Fruit fly (Drosophila melanogaster): ENCODE measurements around the gene hoe2.

The hoe2 gene

dm6 chr2L:4907986-4908385 is 28.3 kb downstream of the hoe2 start:
- TF ChIP-seq CG33017 (tag; optimal IDR thresholded peaks at IDR 0.05), result no peak
- no peak for TF ChIP-seq CG5204 (GFP tag; optimal IDR thresholded peaks at IDR 0.05)
- TF ChIP-seq cic (GFP tag; optimal IDR thresholded peaks at IDR 0.05), result no peak
- TF ChIP-seq CG12768 (GFP tag; optimal IDR thresholded peaks at IDR 0.05), result peak; percentile 27
- TF ChIP-seq kay (GFP tag; ENCODE audit: borderline replicate concordance), result no peak
- peak; percentile 49 for TF ChIP-seq CG14711 (tag; optimal IDR thresholded peaks at IDR 0.05)
- peak; percentile 28 for TF ChIP-seq CG7101 (tag; optimal IDR thresholded peaks at IDR 0.05)
- peak; percentile 81 for TF ChIP-seq tj (GFP tag; optimal IDR thresholded peaks at IDR 0.05)
- no peak for TF ChIP-seq ovo (GFP tag; optimal IDR thresholded peaks at IDR 0.05)
- no peak for TF ChIP-seq Hr96 (GFP tag; optimal IDR thresholded peaks at IDR 0.05)
- no peak for TF ChIP-seq CG1620 (GFP tag; optimal IDR thresholded peaks at IDR 0.05)
- no peak for TF ChIP-seq bab1 (GFP tag; optimal IDR thresholded peaks at IDR 0.05)
- TF ChIP-seq CG11617 (GFP tag; optimal IDR thresholded peaks at IDR 0.05), result peak; percentile 0
- no peak for TF ChIP-seq toe (GFP tag; optimal IDR thresholded peaks at IDR 0.05)

DNA sequence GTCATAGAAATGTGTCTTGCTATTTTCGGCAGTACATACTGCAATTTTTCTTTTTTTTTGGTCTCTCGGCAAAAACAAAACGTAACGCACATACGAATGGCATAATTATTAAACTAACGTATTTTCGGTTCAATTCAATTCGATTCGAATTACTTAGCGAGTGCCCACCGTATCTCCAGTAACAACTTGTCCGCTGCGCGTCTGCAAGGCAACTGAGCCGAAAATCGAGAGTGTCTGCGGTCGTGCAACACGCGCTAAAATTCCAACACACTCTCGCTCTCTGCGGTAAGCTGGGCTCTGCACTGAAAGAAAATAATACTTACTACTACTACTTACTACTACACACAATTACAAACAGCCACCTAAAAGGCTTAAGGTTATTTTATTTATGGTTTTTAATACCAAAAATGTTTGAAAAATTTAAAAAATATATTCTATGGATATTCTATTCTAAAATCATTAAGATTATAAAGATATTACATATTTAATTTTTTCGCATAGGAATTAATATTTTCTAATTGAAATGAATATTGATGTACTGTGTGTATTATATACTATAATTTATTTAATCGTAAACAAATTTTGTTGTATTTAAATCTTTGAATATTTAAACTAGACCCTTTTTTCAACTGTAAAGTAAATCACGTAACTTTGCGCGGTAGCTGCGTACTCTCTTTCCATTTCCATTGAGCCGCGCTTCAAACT is 29.6 kb downstream of the hoe2 start, which contains the start of gene snsl:
snsl (minus strand) TSS at position 217 of the 705 bp plus-strand sequence.
- TF ChIP-seq CG5204 (GFP tag; optimal IDR thresholded peaks at IDR 0.05) (no peak), CG7101 (tag; optimal IDR thresholded peaks at IDR 0.05) (peak; percentile 7), bab1 (GFP tag; optimal IDR thresholded peaks at IDR 0.05) (peak; percentile 10), CG11617 (GFP tag; optimal IDR thresholded peaks at IDR 0.05) (no peak)

dm6 chr2L:4905365-4906280 is 30.6 kb downstream of the hoe2 start:
- TF ChIP-seq bab1 (GFP tag; optimal IDR thresholded peaks at IDR 0.05) (no peak), Mnt (GFP tag; optimal IDR thresholded peaks at IDR 0.05) (no peak), cic (GFP tag; optimal IDR thresholded peaks at IDR 0.05) (no peak), Crg-1 (GFP tag; optimal IDR thresholded peaks at IDR 0.05) (no peak), CG11617 (GFP tag; optimal IDR thresholded peaks at IDR 0.05) (no peak), kay (GFP tag; ENCODE audit: borderline replicate concordance) (no peak), CG7045 (GFP tag; optimal IDR thresholded peaks at IDR 0.05) (no peak), tj (GFP tag; optimal IDR thresholded peaks at IDR 0.05) (no peak), Hr96 (GFP tag; optimal IDR thresholded peaks at IDR 0.05) (no peak)

- no peak for TF ChIP-seq cic (GFP tag; optimal IDR thresholded peaks at IDR 0.05)
- TF ChIP-seq CG7045 (GFP tag; optimal IDR thresholded peaks at IDR 0.05), result no peak
Measured at dm6 chr2L:4903838-4904237, 32.4 kb downstream of the hoe2 start.

- no peak for TF ChIP-seq CG7045 (GFP tag; optimal IDR thresholded peaks at IDR 0.05)
- TF ChIP-seq cic (GFP tag; optimal IDR thresholded peaks at IDR 0.05), result no peak
- no peak for TF ChIP-seq CG14711 (tag; optimal IDR thresholded peaks at IDR 0.05)
- TF ChIP-seq tj (GFP tag; optimal IDR thresholded peaks at IDR 0.05), result no peak
- TF ChIP-seq CG7101 (tag; optimal IDR thresholded peaks at IDR 0.05), result no peak
- TF ChIP-seq pad (GFP tag; optimal IDR thresholded peaks at IDR 0.05), result no peak
- TF ChIP-seq CG12768 (GFP tag; optimal IDR thresholded peaks at IDR 0.05), result no peak
- TF ChIP-seq CG33017 (tag; optimal IDR thresholded peaks at IDR 0.05), result no peak
- TF ChIP-seq Clk (GFP tag; optimal IDR thresholded peaks at IDR 0.05), result no peak
- TF ChIP-seq Mnt (GFP tag; optimal IDR thresholded peaks at IDR 0.05), result no peak
- TF ChIP-seq bab1 (GFP tag; optimal IDR thresholded peaks at IDR 0.05), result no peak
- TF ChIP-seq kay (GFP tag; ENCODE audit: borderline replicate concordance), result no peak
- TF ChIP-seq CG5204 (GFP tag; optimal IDR thresholded peaks at IDR 0.05), result no peak
- TF ChIP-seq ovo (GFP tag; optimal IDR thresholded peaks at IDR 0.05), result no peak
- TF ChIP-seq CG1620 (GFP tag; optimal IDR thresholded peaks at IDR 0.05), result no peak
Measured at dm6 chr2L:4899599-4900559, 36.4 kb downstream of the hoe2 start.

DNA sequence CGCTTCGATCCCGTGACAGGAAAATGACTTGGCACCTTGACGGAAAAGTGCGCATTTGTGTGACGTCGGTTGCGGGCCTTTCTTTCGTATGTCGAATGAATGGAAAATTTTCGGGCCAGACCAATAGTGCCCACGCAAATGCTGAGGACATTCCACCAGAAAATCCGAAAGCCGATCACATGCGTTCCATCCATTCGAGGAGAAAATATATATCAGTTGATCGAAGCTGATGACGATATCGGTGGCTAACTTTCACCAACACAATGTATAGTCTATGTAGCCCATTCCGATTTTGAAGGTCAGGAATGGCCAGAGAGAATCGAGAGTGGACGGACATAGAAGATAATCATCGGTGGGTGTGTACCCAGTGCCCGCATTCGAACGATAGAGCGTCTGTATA is 38.1 kb downstream of the hoe2 start:
- TF ChIP-seq bab1 (GFP tag; optimal IDR thresholded peaks at IDR 0.05), result no peak
- peak in 1 of 2 experiments; percentile 40 for TF ChIP-seq cnc (optimal IDR thresholded peaks at IDR 0.05)
